Fruit fly (Drosophila melanogaster) whole organism, embryonic: ENCODE results near the gene GC2.

Experiments
- Atf-2 ChIP-seq: fragments of 200-800 bp; sonication (Bioruptor generic); optimal IDR thresholded peaks from 2 replicates; lab custom pipeline; 2016; ENCODE audit warnings: missing biosample characterization, missing genetic modification characterization
- Atf6 ChIP-seq: fragments of 200-800 bp; sonication (Bioruptor generic); IDR thresholded peaks from 2 replicates; pipeline ENCODE4 v1.3.6; 2022; ENCODE audit warnings: missing biosample characterization, missing genetic modification characterization
- CG10274 ChIP-seq: fragments of 200-800 bp; sonication (Bioruptor generic); optimal IDR thresholded peaks from 3 replicates; lab custom pipeline; 2017; ENCODE audit warnings: missing biosample characterization, mild to moderate bottlenecking, missing genetic modification characterization
- CG10654 ChIP-seq: fragments of 200-800 bp; sonication (Bioruptor generic); optimal IDR thresholded peaks from 2 replicates; lab custom pipeline; 2016; ENCODE audit warnings: missing biosample characterization, missing genetic modification characterization
- CG11560 ChIP-seq: fragments of 200-800 bp; sonication (Bioruptor generic); IDR thresholded peaks from 3 replicates; pipeline ENCODE4 v1.3.6; 2022; ENCODE audit warnings: missing biosample characterization, missing genetic modification characterization
- CG11696 ChIP-seq: fragments of 200-800 bp; sonication (Bioruptor generic); IDR thresholded peaks from 2 replicates; pipeline ENCODE4 v1.3.6; 2022; ENCODE audit warnings: missing biosample characterization, missing genetic modification characterization
- CG12071 ChIP-seq: fragments of 200-800 bp; sonication (Bioruptor generic); optimal IDR thresholded peaks from 3 replicates; lab custom pipeline; 2018; ENCODE audit warnings: missing biosample characterization, mild to moderate bottlenecking, missing genetic modification characterization
- CG13123 ChIP-seq: fragments of 200-800 bp; sonication (Bioruptor generic); optimal IDR thresholded peaks from 2 replicates; lab custom pipeline; 2016; ENCODE audit warnings: missing biosample characterization, missing genetic modification characterization
- CG13775 ChIP-seq: fragments of 200-800 bp; sonication (Bioruptor generic); optimal IDR thresholded peaks from 3 replicates; lab custom pipeline; 2017; ENCODE audit warnings: missing biosample characterization, mild to moderate bottlenecking, missing genetic modification characterization
- CG17359 ChIP-seq: fragments of 200-800 bp; sonication (Bioruptor generic); optimal IDR thresholded peaks from 3 replicates; lab custom pipeline; 2018; ENCODE audit warnings: missing biosample characterization, mild to moderate bottlenecking, missing genetic modification characterization, moderate library complexity
- CG18011 ChIP-seq: fragments of 200-800 bp; sonication (Bioruptor generic); optimal IDR thresholded peaks from 2 replicates; lab custom pipeline; 2017; ENCODE audit warnings: missing biosample characterization, missing genetic modification characterization, mild to moderate bottlenecking, moderate library complexity, missing genotype
- CG18262 ChIP-seq: fragments of 200-800 bp; optimal IDR thresholded peaks from 3 replicates; lab custom pipeline; 2019; ENCODE audit warnings: missing biosample characterization, mild to moderate bottlenecking, missing genetic modification characterization, moderate library complexity
- CG2199 ChIP-seq: fragments of 200-800 bp; sonication (Bioruptor generic); IDR thresholded peaks from 3 replicates; pipeline ENCODE4 v1.3.6; 2022; ENCODE audit warnings: missing biosample characterization, missing genetic modification characterization
- CG32772 ChIP-seq: fragments of 200-800 bp; sonication (Bioruptor generic); IDR thresholded peaks from 2 replicates; pipeline ENCODE4 v1.3.6; 2022; ENCODE audit warnings: missing biosample characterization, missing genetic modification characterization
- CG4424 ChIP-seq: fragments of 200-800 bp; sonication (Bioruptor generic); optimal IDR thresholded peaks from 3 replicates; lab custom pipeline; 2016; ENCODE audit warnings: missing biosample characterization, missing genetic modification characterization
- CG7357 ChIP-seq: fragments of 200-800 bp; sonication (Bioruptor generic); IDR thresholded peaks from 3 replicates; pipeline ENCODE4 v1.3.6; 2022; ENCODE audit warnings: missing biosample characterization, missing genetic modification characterization
- CG7786 ChIP-seq: fragments of 200-800 bp; sonication (Bioruptor generic); optimal IDR thresholded peaks from 2 replicates; lab custom pipeline; 2016; ENCODE audit warnings: missing biosample characterization, missing genetic modification characterization
- CG7963 ChIP-seq: fragments of 200-800 bp; sonication (Bioruptor generic); IDR thresholded peaks from 3 replicates; pipeline ENCODE4 v1.3.6; 2022; ENCODE audit warnings: missing biosample characterization, missing genetic modification characterization; ENCODE audit not compliant: partially characterized antibody
- CG9215 ChIP-seq: fragments of 200-800 bp; sonication (Bioruptor generic); IDR thresholded peaks from 2 replicates; pipeline ENCODE4 v1.3.6; 2022; ENCODE audit warnings: missing biosample characterization, missing genetic modification characterization
- CG9727 ChIP-seq: fragments of 200-800 bp; sonication (Bioruptor generic); optimal IDR thresholded peaks from 3 replicates; lab custom pipeline; 2017; ENCODE audit warnings: missing biosample characterization, mild to moderate bottlenecking, missing genetic modification characterization
- CG9817 ChIP-seq: fragments of 200-800 bp; sonication (Bioruptor generic); optimal IDR thresholded peaks from 2 replicates; lab custom pipeline; 2018; ENCODE audit warnings: missing biosample characterization, mild to moderate bottlenecking, missing genetic modification characterization, moderate library complexity
- Doc3 ChIP-seq: fragments of 200-800 bp; sonication (Bioruptor generic); IDR thresholded peaks from 3 replicates; pipeline ENCODE4 v1.3.6; 2022; ENCODE audit warnings: missing biosample characterization, missing genetic modification characterization; ENCODE audit not compliant: partially characterized antibody
- Hsf ChIP-seq: fragments of 200-800 bp; sonication (Bioruptor generic); optimal IDR thresholded peaks from 3 replicates; lab custom pipeline; 2016; ENCODE audit warnings: missing biosample characterization, missing genetic modification characterization
- Lhr ChIP-seq: fragments of 200-800 bp; sonication (Bioruptor generic); optimal IDR thresholded peaks from 3 replicates; lab custom pipeline; 2017; ENCODE audit warnings: mild to moderate bottlenecking, missing biosample characterization, missing genetic modification reagents, missing genetic modification characterization
- Max ChIP-seq: fragments of 200-800 bp; sonication (Bioruptor generic); optimal IDR thresholded peaks from 2 replicates; lab custom pipeline; 2016; ENCODE audit warnings: missing biosample characterization, mild to moderate bottlenecking, missing genetic modification characterization
- NK7.1 ChIP-seq: fragments of 200-800 bp; sonication (Bioruptor generic); optimal IDR thresholded peaks from 3 replicates; lab custom pipeline; 2016; ENCODE audit warnings: missing biosample characterization, missing genetic modification characterization
- Nf-YB ChIP-seq: fragments of 200-800 bp; sonication (Bioruptor generic); optimal IDR thresholded peaks from 3 replicates; lab custom pipeline; 2019; ENCODE audit warnings: missing biosample characterization, mild to moderate bottlenecking, missing genetic modification characterization, moderate library complexity
- Side ChIP-seq: fragments of 200-800 bp; sonication (Bioruptor generic); optimal IDR thresholded peaks from 2 replicates; lab custom pipeline; 2016; ENCODE audit warnings: missing biosample characterization, missing genetic modification characterization
- Sin3A ChIP-seq: fragments of >200 bp; optimal IDR thresholded peaks from 2 replicates; lab custom pipeline; 2018
- Ssrp ChIP-seq: fragments of 200-800 bp; sonication (Bioruptor generic); optimal IDR thresholded peaks from 2 replicates; lab custom pipeline; 2018; ENCODE audit warnings: missing biosample characterization, mild to moderate bottlenecking, missing genetic modification characterization, moderate library complexity
- Stat92E ChIP-seq, 3 experiments: fragments of >200 bp in 2 of 3; fragments of 200-800 bp in 1 of 3; sonication (Bioruptor generic) in 1 of 3; optimal IDR thresholded peaks; 2 replicates each; lab custom pipeline; 2017 to 2019; ENCODE audit warnings: missing biosample characterization in 3 of 3, missing genetic modification characterization in 3 of 3, mild to moderate bottlenecking in 1 of 3, moderate library complexity in 1 of 3
- caup ChIP-seq: fragments of 200-800 bp; sonication (Bioruptor generic); optimal IDR thresholded peaks from 3 replicates; lab custom pipeline; 2017; ENCODE audit warnings: missing biosample characterization, mild to moderate bottlenecking, missing genetic modification characterization, moderate library complexity; ENCODE audit not compliant: severe bottlenecking
- en ChIP-seq: fragments of 200-800 bp; sonication (Bioruptor generic); optimal IDR thresholded peaks from 2 replicates; lab custom pipeline; 2016; ENCODE audit warnings: missing biosample characterization, missing genetic modification characterization
- fd96Cb ChIP-seq: fragments of 200-800 bp; sonication (Bioruptor generic); optimal IDR thresholded peaks from 2 replicates; lab custom pipeline; 2018; ENCODE audit warnings: missing biosample characterization, mild to moderate bottlenecking, missing genetic modification characterization, moderate library complexity
- grau ChIP-seq: fragments of 200-800 bp; optimal IDR thresholded peaks from 3 replicates; lab custom pipeline; 2019; ENCODE audit warnings: missing biosample characterization, mild to moderate bottlenecking, missing genetic modification characterization, moderate library complexity
- jigr1 ChIP-seq: fragments of 200-800 bp; sonication (Bioruptor generic); IDR thresholded peaks from 3 replicates; pipeline ENCODE4 v1.3.6; 2022; ENCODE audit warnings: missing biosample characterization, missing genetic modification characterization
- jing ChIP-seq: fragments of 200-800 bp; sonication (Bioruptor generic); optimal IDR thresholded peaks from 2 replicates; lab custom pipeline; 2018; ENCODE audit warnings: missing biosample characterization, mild to moderate bottlenecking, missing genetic modification characterization
- jumu ChIP-seq: fragments of 200-800 bp; sonication (Bioruptor generic); optimal IDR thresholded peaks from 3 replicates; lab custom pipeline; 2016; ENCODE audit warnings: missing biosample characterization, missing genetic modification characterization
- kah ChIP-seq: fragments of 200-800 bp; sonication (Bioruptor generic); optimal IDR thresholded peaks from 2 replicates; lab custom pipeline; 2018; ENCODE audit warnings: missing biosample characterization, mild to moderate bottlenecking, missing genetic modification characterization
- lmd ChIP-seq: fragments of 200-800 bp; sonication (Bioruptor generic); IDR thresholded peaks from 2 replicates; pipeline ENCODE4 v1.3.6; 2022; ENCODE audit warnings: missing biosample characterization, missing genetic modification characterization
- lov ChIP-seq, 2 experiments: fragments of 200-800 bp in 1 of 2; fragments of >200 bp in 1 of 2; sonication (Bioruptor generic) in 1 of 2; IDR thresholded peaks in 1 of 2; optimal IDR thresholded peaks in 1 of 2; 2 replicates in 1 of 2; 3 replicates in 1 of 2; pipeline versions ENCODE4 v1.3.6 to Lab custom; 2017 to 2022; ENCODE audit warnings: missing biosample characterization in 1 of 2, missing genetic modification characterization in 1 of 2
- mam ChIP-seq: fragments of 200-800 bp; sonication (Bioruptor generic); optimal IDR thresholded peaks from 3 replicates; lab custom pipeline; 2016; ENCODE audit warnings: missing biosample characterization, missing genetic modification characterization
- nau ChIP-seq: fragments of 200-800 bp; sonication (Bioruptor generic); optimal IDR thresholded peaks from 3 replicates; lab custom pipeline; 2017; ENCODE audit warnings: missing biosample characterization, mild to moderate bottlenecking, missing genetic modification characterization, missing genetic modification reagents
- pb ChIP-seq: fragments of 200-800 bp; sonication (Bioruptor generic); optimal IDR thresholded peaks from 3 replicates; lab custom pipeline; 2016; ENCODE audit warnings: missing biosample characterization, missing genetic modification characterization
- pho ChIP-seq: fragments of 200-800 bp; sonication (Bioruptor generic); optimal IDR thresholded peaks from 2 replicates; lab custom pipeline; 2016; ENCODE audit warnings: missing biosample characterization, missing genetic modification characterization
- pnt ChIP-seq: fragments of 200-800 bp; sonication (Bioruptor generic); optimal IDR thresholded peaks from 3 replicates; lab custom pipeline; 2016; ENCODE audit warnings: missing biosample characterization, missing genetic modification characterization
- ranshi ChIP-seq: fragments of 200-800 bp; sonication (Bioruptor generic); IDR thresholded peaks from 2 replicates; pipeline ENCODE4 v1.3.6; 2022; ENCODE audit warnings: missing biosample characterization, missing genetic modification characterization
- scrt ChIP-seq: fragments of 200-800 bp; sonication (Bioruptor generic); optimal IDR thresholded peaks from 2 replicates; lab custom pipeline; 2018; ENCODE audit warnings: missing biosample characterization, mild to moderate bottlenecking, missing genetic modification characterization, moderate library complexity
- sens ChIP-seq: fragments of 200-800 bp; sonication (Bioruptor generic); peaks from one replicate; lab custom pipeline; 2016; ENCODE audit warnings: missing biosample characterization, missing genetic modification characterization
- ssp ChIP-seq: fragments of 200-800 bp; sonication (Bioruptor generic); IDR thresholded peaks from 2 replicates; pipeline ENCODE4 v1.3.6; 2022; ENCODE audit warnings: missing biosample characterization, missing genetic modification characterization

GC2 gene

DNA sequence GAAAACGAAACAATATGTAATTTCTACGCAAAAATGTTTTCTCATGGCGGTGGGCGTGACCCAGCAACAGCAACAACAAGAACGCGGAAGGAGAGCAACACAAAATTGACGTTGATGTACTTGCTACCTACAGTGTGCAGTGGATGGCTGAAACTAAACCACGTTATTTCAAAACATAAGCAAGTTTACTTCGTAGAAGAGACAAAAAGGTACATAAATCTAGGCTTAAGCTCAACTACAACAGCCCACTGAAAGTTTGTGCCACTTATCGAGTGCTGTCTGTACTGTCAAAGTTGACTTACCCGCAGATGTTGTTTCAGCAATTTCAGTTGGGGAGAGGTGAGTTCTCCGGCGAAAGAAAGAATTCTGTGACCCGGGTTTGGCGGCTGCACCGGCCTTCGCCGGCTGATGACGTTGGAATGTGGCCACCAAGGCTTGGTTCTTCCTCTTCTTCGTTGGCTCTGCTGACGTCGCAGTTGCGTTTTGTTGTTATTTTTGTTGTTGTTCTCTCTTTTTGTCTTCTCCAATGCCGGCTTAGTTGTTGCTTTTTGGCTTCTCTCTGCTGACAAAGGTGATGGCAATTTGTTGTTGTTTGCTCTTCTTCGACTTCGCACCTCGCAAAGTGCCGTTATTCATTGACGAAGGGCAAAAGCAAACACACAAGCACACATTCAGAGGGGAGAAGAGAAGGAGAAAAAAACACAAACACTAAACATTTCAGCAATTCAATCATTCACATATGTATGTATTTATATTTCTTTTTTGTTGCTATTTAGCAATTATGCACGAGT lies 24.2 kb upstream of the GC2 start (continued):
- TF ChIP-seq CG18262 (tag; lab: Kevin White, UChicago) = no peak
- TF ChIP-seq NK7.1 (GFP tag; lab: Kevin White, UChicago) = no peak
- TF ChIP-seq Atf6 (GFP tag; lab: Robert Waterston, UW) = no peak
- no peak for TF ChIP-seq CG13775 (GFP tag; lab: Kevin White, UChicago)
- TF ChIP-seq caup (GFP tag; lab: Kevin White, UChicago) = no peak
- TF ChIP-seq pnt (GFP tag; lab: Kevin White, UChicago) = no peak
- no peak for TF ChIP-seq CG9727 (GFP tag; lab: Kevin White, UChicago)
- TF ChIP-seq CG11560 (tag; lab: Robert Waterston, UW) = no peak
- no peak for TF ChIP-seq Lhr
- TF ChIP-seq Stat92E (GFP tag; optimal IDR thresholded peaks at IDR 0.05; lab: Kevin White, UChicago) = no peak
- TF ChIP-seq Doc3 (GFP tag; lab: Robert Waterston, UW) = no peak
- TF ChIP-seq CG4424 (GFP tag; lab: Kevin White, UChicago) = no peak
- no peak for TF ChIP-seq lov (optimal IDR thresholded peaks at IDR 0.05; lab: Kevin White, UChicago)
- no peak for TF ChIP-seq lov (GFP tag; IDR thresholded peaks at IDR 0.05; lab: Robert Waterston, UW)
- TF ChIP-seq CG9817 (tag; lab: Kevin White, UChicago) = peak; percentile 3
- TF ChIP-seq ranshi (GFP tag; lab: Robert Waterston, UW) = peak; percentile 62; the same call in 1 of the 2 replicates
- peak; percentile 12 for TF ChIP-seq CG10654 (GFP tag; lab: Kevin White, UChicago)
- TF ChIP-seq nau (GFP tag; lab: Kevin White, UChicago) = no peak
- TF ChIP-seq CG11696 (GFP tag; lab: Robert Waterston, UW) = no peak
- TF ChIP-seq CG12071 = no peak
- no peak for TF ChIP-seq fd96Cb (tag; lab: Kevin White, UChicago)
- TF ChIP-seq CG18011 = no peak
- no peak for TF ChIP-seq Sin3A
- TF ChIP-seq ssp = no peak
- peak; percentile 7 for TF ChIP-seq mam (GFP tag; lab: Kevin White, UChicago)
- no peak for TF ChIP-seq CG13123 (GFP tag; lab: Kevin White, UChicago)
- TF ChIP-seq Hsf (GFP tag; lab: Kevin White, UChicago) = peak; percentile 6
- TF ChIP-seq CG2199 = no peak
- TF ChIP-seq jumu = no peak
- no peak for TF ChIP-seq pb (GFP tag; lab: Kevin White, UChicago)
- TF ChIP-seq grau (tag; lab: Kevin White, UChicago) = peak; percentile 84
- TF ChIP-seq CG17359 = no peak
- TF ChIP-seq Side (GFP tag; lab: Kevin White, UChicago) = no peak
- no peak for TF ChIP-seq CG7357 (GFP tag; lab: Robert Waterston, UW)
- no peak for TF ChIP-seq CG9215 (GFP tag; lab: Robert Waterston, UW)
- no peak for TF ChIP-seq scrt (GFP tag; lab: Kevin White, UChicago)
- TF ChIP-seq en = no peak
- no peak for TF ChIP-seq Nf-YB (GFP tag; lab: Kevin White, UChicago)
- no peak for TF ChIP-seq Atf-2 (GFP tag; lab: Kevin White, UChicago)
- TF ChIP-seq lmd (GFP tag; lab: Robert Waterston, UW) = peak; percentile 56
- TF ChIP-seq jigr1 (GFP tag; lab: Robert Waterston, UW) = no peak
- TF ChIP-seq CG32772 = 0 out of 2 replicates have a peak, but pooled peaks have one; percentile 13
- TF ChIP-seq jing (GFP tag; lab: Kevin White, UChicago) = no peak
- peak; percentile 57 for TF ChIP-seq sens (GFP tag; lab: Kevin White, UChicago)
- no peak for TF ChIP-seq Ssrp (tag; lab: Kevin White, UChicago)
- no peak for TF ChIP-seq pho (GFP tag; lab: Kevin White, UChicago)
- TF ChIP-seq CG10274 (GFP tag; lab: Kevin White, UChicago) = no peak
- TF ChIP-seq Max (GFP tag; lab: Kevin White, UChicago) = no peak
- TF ChIP-seq CG7786 = peak; percentile 15
- no peak for TF ChIP-seq kah (GFP tag; lab: Kevin White, UChicago)
- TF ChIP-seq CG7963 (GFP tag; lab: Robert Waterston, UW) = no peak
